5 fruit fly cellular contexts compared by ENCODE assay signal in the genomic region with DNA sequence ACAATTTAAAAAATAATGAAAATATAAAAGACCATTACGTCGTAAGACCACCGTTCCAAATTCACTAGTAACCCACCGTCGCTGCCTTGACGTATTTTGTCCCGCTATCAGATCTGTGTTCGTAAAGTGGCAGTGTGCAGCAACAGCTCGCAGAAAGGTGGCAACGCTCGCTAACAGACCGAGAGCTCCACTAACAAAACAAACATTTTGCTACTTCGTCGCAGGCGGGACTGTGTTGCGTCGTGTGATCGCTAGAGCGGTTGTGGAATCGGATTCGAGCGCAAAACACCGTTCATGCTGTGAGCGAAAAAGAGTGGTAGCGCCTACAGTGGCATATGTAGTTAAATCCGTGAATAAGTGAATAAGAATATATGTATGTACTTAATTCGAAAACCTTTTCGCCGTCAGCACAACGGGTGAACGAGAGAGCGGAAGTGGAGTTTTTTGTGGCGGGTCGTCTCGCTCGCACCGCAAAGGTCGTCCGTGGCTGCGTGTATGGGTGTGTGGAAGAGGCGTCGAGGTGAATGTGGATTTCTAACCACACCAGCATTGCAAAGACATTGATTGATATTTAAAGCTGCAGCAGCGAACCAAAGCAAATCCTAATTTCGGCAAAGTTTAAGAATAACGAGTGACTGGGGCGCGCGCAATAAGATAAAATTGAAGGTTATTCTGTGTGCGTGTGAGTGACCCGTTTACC.
TF ChIP-seq lines count a peak whose summit lies in the region.

Hr39 (plus strand) TSS at position 203 of the 700 bp plus-strand sequence.

- TF ChIP-seq CTCF in S2 (optimal IDR thresholded peaks at IDR 0.05; lab: Kevin White, UChicago): peak; percentile 69 to 72
- TF ChIP-seq CTCF in whole organism, embryonic (GFP tag; optimal IDR thresholded peaks at IDR 0.05; lab: Kevin White, UChicago): peak; percentile 24

TF ChIP-seq in whole organism, adult, 20 proteins besides CTCF, POLR2A, EP300 and RAD21:
- TF ChIP-seq CG12768 (GFP tag; optimal IDR thresholded peaks at IDR 0.05; lab: Kevin White, UChicago) (peak; percentile 25), cic (GFP tag; optimal IDR thresholded peaks at IDR 0.05; lab: Kevin White, UChicago) (peak; percentile 26), Mnt (GFP tag; optimal IDR thresholded peaks at IDR 0.05; lab: Kevin White, UChicago) (peak; percentile 44), cnc (optimal IDR thresholded peaks at IDR 0.05; lab: Kevin White, UChicago) (no peak), pad (GFP tag; optimal IDR thresholded peaks at IDR 0.05; lab: Kevin White, UChicago) (no peak), CG33017 (tag; optimal IDR thresholded peaks at IDR 0.05; lab: Kevin White, UChicago) (no peak), CG7101 (tag; optimal IDR thresholded peaks at IDR 0.05; lab: Kevin White, UChicago) (no peak), bab1 (GFP tag; optimal IDR thresholded peaks at IDR 0.05; lab: Kevin White, UChicago) (peak; percentile 9), Hr96 (GFP tag; optimal IDR thresholded peaks at IDR 0.05; lab: Kevin White, UChicago) (no peak), CG1620 (GFP tag; optimal IDR thresholded peaks at IDR 0.05; lab: Kevin White, UChicago) (peak; percentile 12), tj (GFP tag; optimal IDR thresholded peaks at IDR 0.05; lab: Kevin White, UChicago) (peak; percentile 47), CG14711 (tag; optimal IDR thresholded peaks at IDR 0.05; lab: Kevin White, UChicago) (no peak), CG5204 (GFP tag; optimal IDR thresholded peaks at IDR 0.05; lab: Kevin White, UChicago) (no peak), kay (GFP tag; lab: Kevin White, UChicago; ENCODE audit: borderline replicate concordance) (no peak), CG7045 (GFP tag; optimal IDR thresholded peaks at IDR 0.05; lab: Kevin White, UChicago) (no peak), CG11617 (GFP tag; optimal IDR thresholded peaks at IDR 0.05; lab: Kevin White, UChicago) (peak; percentile 2), Crg-1 (GFP tag; optimal IDR thresholded peaks at IDR 0.05; lab: Kevin White, UChicago) (no peak), ovo (GFP tag; optimal IDR thresholded peaks at IDR 0.05; lab: Kevin White, UChicago) (no peak)

TF ChIP-seq in whole organism, embryonic, 481 proteins besides CTCF, POLR2A, EP300 and RAD21 (continues in another document):
- no peak for TF ChIP-seq sim (GFP tag; IDR thresholded peaks at IDR 0.05; lab: Robert Waterston, UW)
- peak; percentile 14 for TF ChIP-seq CG13296 (GFP tag; optimal IDR thresholded peaks at IDR 0.05; lab: Kevin White, UChicago)
- no peak for TF ChIP-seq CG1792 (GFP tag; optimal IDR thresholded peaks at IDR 0.05; lab: Kevin White, UChicago)
- TF ChIP-seq ham (GFP tag; IDR thresholded peaks at IDR 0.05; lab: Robert Waterston, UW): no peak
- TF ChIP-seq CG12104 (GFP tag; optimal IDR thresholded peaks at IDR 0.05; lab: Kevin White, UChicago): no peak
- no peak for TF ChIP-seq mld (GFP tag; IDR thresholded peaks at IDR 0.05; lab: Robert Waterston, UW; ENCODE audit: partially characterized antibody)
- no peak for TF ChIP-seq HLH4C (GFP tag; IDR thresholded peaks at IDR 0.05; lab: Robert Waterston, UW; ENCODE audit: partially characterized antibody)
- TF ChIP-seq HmgD (GFP tag; optimal IDR thresholded peaks at IDR 0.05; lab: Kevin White, UChicago): peak; percentile 34
- peak; percentile 98 for TF ChIP-seq pfk (GFP tag; optimal IDR thresholded peaks at IDR 0.05; lab: Kevin White, UChicago)
- TF ChIP-seq Ravus (GFP tag; IDR thresholded peaks at IDR 0.05; lab: Robert Waterston, UW): no peak
- TF ChIP-seq CG10209 (GFP tag; optimal IDR thresholded peaks at IDR 0.05; lab: Kevin White, UChicago): no peak
- no peak for TF ChIP-seq CG8281 (tag; optimal IDR thresholded peaks at IDR 0.05; lab: Kevin White, UChicago)
- no peak for TF ChIP-seq CG3847 (GFP tag; IDR thresholded peaks at IDR 0.05; lab: Robert Waterston, UW)
- TF ChIP-seq CG7963 (GFP tag; IDR thresholded peaks at IDR 0.05; lab: Robert Waterston, UW; ENCODE audit: partially characterized antibody): no peak
- TF ChIP-seq Fer2 (tag; optimal IDR thresholded peaks at IDR 0.05; lab: Kevin White, UChicago): no peak
- peak; percentile 87 for TF ChIP-seq CG15514 (GFP tag; optimal IDR thresholded peaks at IDR 0.05; lab: Kevin White, UChicago)
- TF ChIP-seq hth (optimal IDR thresholded peaks at IDR 0.05; lab: Kevin White, UChicago): no peak
- no peak for TF ChIP-seq CG13424 (tag; optimal IDR thresholded peaks at IDR 0.05; lab: Kevin White, UChicago)
- no peak for TF ChIP-seq Tbp (GFP tag; optimal IDR thresholded peaks at IDR 0.05; lab: Kevin White, UChicago)
- TF ChIP-seq nerfin-2 (GFP tag; IDR thresholded peaks at IDR 0.05; lab: Robert Waterston, UW; ENCODE audit: partially characterized antibody): no peak
- TF ChIP-seq CG9215 (GFP tag; IDR thresholded peaks at IDR 0.05; lab: Robert Waterston, UW): no peak
- TF ChIP-seq Nf-YC (tag; optimal IDR thresholded peaks at IDR 0.05; lab: Kevin White, UChicago): no peak

TF ChIP-seq in whole organism, prepupa, 60 proteins besides CTCF, POLR2A, EP300 and RAD21:
- TF ChIP-seq svp (GFP tag; lab: Kevin White, UChicago) (peak; percentile 95), fkh (GFP tag; optimal IDR thresholded peaks at IDR 0.05; lab: Kevin White, UChicago) (peak; percentile 51), Eip75B (GFP tag; optimal IDR thresholded peaks at IDR 0.05; lab: Kevin White, UChicago) (peak; percentile 40), CG6163 (GFP tag; IDR thresholded peaks at IDR 0.05; lab: Robert Waterston, UW) (no peak), Sox14 (GFP tag; optimal IDR thresholded peaks at IDR 0.05; lab: Kevin White, UChicago) (peak; percentile 62), topi (GFP tag; optimal IDR thresholded peaks at IDR 0.05; lab: Kevin White, UChicago) (peak; percentile 3), CG7368 (GFP tag; optimal IDR thresholded peaks at IDR 0.05; lab: Kevin White, UChicago) (peak; percentile 8), Blimp-1 (GFP tag; optimal IDR thresholded peaks at IDR 0.05; lab: Kevin White, UChicago) (no peak), CG6854 (GFP tag; optimal IDR thresholded peaks at IDR 0.05; lab: Kevin White, UChicago) (peak; percentile 31), lz (GFP tag; optimal IDR thresholded peaks at IDR 0.05; lab: Kevin White, UChicago) (peak; percentile 28), cyc (GFP tag; optimal IDR thresholded peaks at IDR 0.05; lab: Kevin White, UChicago) (no peak), CG3032 (tag; optimal IDR thresholded peaks at IDR 0.05; lab: Kevin White, UChicago) (peak; percentile 34), Eip78C (GFP tag; lab: Kevin White, UChicago) (peak; percentile 59)

TF ChIP-seq in whole organism, wandering third instar larva, 38 proteins besides CTCF, POLR2A, EP300 and RAD21 (continues in another document):
- no peak for TF ChIP-seq pan (optimal IDR thresholded peaks at IDR 0.05; lab: Kevin White, UChicago)
- TF ChIP-seq Hr83 (GFP tag; optimal IDR thresholded peaks at IDR 0.05; lab: Kevin White, UChicago; ENCODE audit: poor library complexity, severe bottlenecking): peak; percentile 85
- no peak for TF ChIP-seq dsf (GFP tag; optimal IDR thresholded peaks at IDR 0.05; lab: Kevin White, UChicago; ENCODE audit: borderline replicate concordance)
- TF ChIP-seq Hr78 (GFP tag; optimal IDR thresholded peaks at IDR 0.05; lab: Kevin White, UChicago): no peak
- TF ChIP-seq fru (GFP tag; optimal IDR thresholded peaks at IDR 0.05; lab: Kevin White, UChicago): peak; percentile 4
- peak; percentile 1 for TF ChIP-seq Myc (optimal IDR thresholded peaks at IDR 0.05; lab: Kevin White, UChicago)
- no peak for TF ChIP-seq woc (GFP tag; optimal IDR thresholded peaks at IDR 0.05; lab: Kevin White, UChicago)
- TF ChIP-seq usp (GFP tag; optimal IDR thresholded peaks at IDR 0.05; lab: Kevin White, UChicago): no peak
- no peak for TF ChIP-seq foxo (GFP tag; optimal IDR thresholded peaks at IDR 0.05; lab: Kevin White, UChicago)
- TF ChIP-seq Abd-B (GFP tag; optimal IDR thresholded peaks at IDR 0.05; lab: Kevin White, UChicago): no peak
- TF ChIP-seq GATAd (GFP tag; optimal IDR thresholded peaks at IDR 0.05; lab: Kevin White, UChicago): no peak
- TF ChIP-seq N (GFP tag; optimal IDR thresholded peaks at IDR 0.05; lab: Kevin White, UChicago): no peak
- TF ChIP-seq sv (GFP tag; optimal IDR thresholded peaks at IDR 0.05; lab: Kevin White, UChicago): no peak
- TF ChIP-seq br (GFP tag; optimal IDR thresholded peaks at IDR 0.05; lab: Kevin White, UChicago): no peak
- no peak for TF ChIP-seq psq (GFP tag; optimal IDR thresholded peaks at IDR 0.05; lab: Kevin White, UChicago)
- TF ChIP-seq rgr (GFP tag; optimal IDR thresholded peaks at IDR 0.05; lab: Kevin White, UChicago): no peak
- no peak for TF ChIP-seq lola (GFP tag; optimal IDR thresholded peaks at IDR 0.05; lab: Kevin White, UChicago)
- TF ChIP-seq HLH106 (tag; optimal IDR thresholded peaks at IDR 0.05; lab: Kevin White, UChicago): peak; percentile 18
- no peak for TF ChIP-seq h (GFP tag; optimal IDR thresholded peaks at IDR 0.05; lab: Kevin White, UChicago)
- TF ChIP-seq Dif (GFP tag; optimal IDR thresholded peaks at IDR 0.05; lab: Kevin White, UChicago; ENCODE audit: partially characterized antibody): peak; percentile 24
- TF ChIP-seq Jra (GFP tag; optimal IDR thresholded peaks at IDR 0.05; lab: Kevin White, UChicago): no peak
- TF ChIP-seq dl (GFP tag; optimal IDR thresholded peaks at IDR 0.05; lab: Kevin White, UChicago; ENCODE audit: insufficient read depth in 1 of 2, partially characterized antibody in 2 of 2): peak in 1 of 2 experiments; percentile 21
- TF ChIP-seq brk (GFP tag; optimal IDR thresholded peaks at IDR 0.05; lab: Kevin White, UChicago): no peak
- TF ChIP-seq OdsH (GFP tag; optimal IDR thresholded peaks at IDR 0.05; lab: Kevin White, UChicago): peak; percentile 16
- TF ChIP-seq CG32264 (GFP tag; optimal IDR thresholded peaks at IDR 0.05; lab: Kevin White, UChicago): no peak
- TF ChIP-seq Vsx2 (GFP tag; optimal IDR thresholded peaks at IDR 0.05; lab: Kevin White, UChicago; ENCODE audit: partially characterized antibody): peak; percentile 53
- TF ChIP-seq CrebA (GFP tag; optimal IDR thresholded peaks at IDR 0.05; lab: Kevin White, UChicago; ENCODE audit: borderline replicate concordance): no peak
- no peak for TF ChIP-seq sage (GFP tag; optimal IDR thresholded peaks at IDR 0.05; lab: Kevin White, UChicago)
- no peak for TF ChIP-seq Sp1 (GFP tag; optimal IDR thresholded peaks at IDR 0.05; lab: Kevin White, UChicago)
- TF ChIP-seq CG9705 (GFP tag; optimal IDR thresholded peaks at IDR 0.05; lab: Kevin White, UChicago): no peak
- TF ChIP-seq Rel (GFP tag; optimal IDR thresholded peaks at IDR 0.05; lab: Kevin White, UChicago): no peak
- TF ChIP-seq Rel (tag; optimal IDR thresholded peaks at IDR 0.05; lab: Kevin White, UChicago): peak; percentile 38
- no peak for TF ChIP-seq Hnf4 (GFP tag; optimal IDR thresholded peaks at IDR 0.05; lab: Kevin White, UChicago)
- TF ChIP-seq Dfd (GFP tag; optimal IDR thresholded peaks at IDR 0.05; lab: Kevin White, UChicago): no peak
- no peak for TF ChIP-seq jim (GFP tag; optimal IDR thresholded peaks at IDR 0.05; lab: Kevin White, UChicago)
- TF ChIP-seq tai (GFP tag; optimal IDR thresholded peaks at IDR 0.05; lab: Kevin White, UChicago): no peak
